Worm (Caenorhabditis elegans): ENCODE results near the gene ttr-21.

ttr-21 gene

ce11 chrV:13887358-13887757 is 33.2 kb upstream of the ttr-21 start, which contains the start of gene srsx-19:
srsx-19 (plus strand) TSS chrV:13887658.
- TF ChIP-seq tbx-9 (tag; optimal IDR thresholded peaks at IDR 0.05; ENCODE audit: borderline replicate concordance) (no peak), ama-1 (optimal IDR thresholded peaks at IDR 0.05) (no peak), ama-1 (GFP tag; optimal IDR thresholded peaks at IDR 0.05) (no peak), F22D6.2 (tag; optimal IDR thresholded peaks at IDR 0.05) (no peak), nhr-179 (tag; optimal IDR thresholded peaks at IDR 0.05) (no peak), F39B2.1 (GFP tag; IDR thresholded peaks at IDR 0.05) (no peak), lir-1 (GFP tag; conservative IDR thresholded peaks at IDR 0.05) (no peak)

ce11 chrV:13882192-13882591 is 28.0 kb upstream of the ttr-21 start:
- TF ChIP-seq F33H1.4 (GFP tag; IDR thresholded peaks at IDR 0.05) (peak; percentile 73), D2030.7 (GFP tag; IDR thresholded peaks at IDR 0.05) (peak; percentile 24; the same call in 1 of the 2 replicates)

- TF ChIP-seq hrde-1 (tag; optimal IDR thresholded peaks at IDR 0.05; ENCODE audit: borderline replicate concordance) = no peak
- TF ChIP-seq hmg-1.2 (GFP tag; IDR thresholded peaks at IDR 0.05) = no peak
- no peak for TF ChIP-seq ztf-28 (GFP tag; IDR thresholded peaks at IDR 0.05)
- TF ChIP-seq fkh-3 (tag; optimal IDR thresholded peaks at IDR 0.05) = no peak
- no peak for TF ChIP-seq nfyb-1 (GFP tag; IDR thresholded peaks at IDR 0.05)
- no peak for TF ChIP-seq nhr-27 (tag; optimal IDR thresholded peaks at IDR 0.05)
- no peak for TF ChIP-seq let-526 (GFP tag; IDR thresholded peaks at IDR 0.05)
Measured at ce11 chrV:13880607-13881006, 26.4 kb upstream of the ttr-21 start, which contains the start of gene T22G5.3. T22G5.3 (plus strand) TSS chrV:13880907.

- TF ChIP-seq nhr-90 (tag; optimal IDR thresholded peaks at IDR 0.05) = no peak
- no peak for TF ChIP-seq nhr-80 (tag; optimal IDR thresholded peaks at IDR 0.05)
- no peak for TF ChIP-seq nfya-1 (tag; optimal IDR thresholded peaks at IDR 0.05; ENCODE audit: borderline replicate concordance, insufficient read depth)
- 0 out of 2 replicates have a peak, but pooled peaks have one; percentile 8 for TF ChIP-seq mcd-1 (GFP tag; IDR thresholded peaks at IDR 0.05)
- TF ChIP-seq egrh-3 (GFP tag; IDR thresholded peaks at IDR 0.05) = no peak
- peak; percentile 71; the same call in 1 of the 2 replicates for TF ChIP-seq hmg-1.2 (GFP tag; IDR thresholded peaks at IDR 0.05)
- TF ChIP-seq rec-8 (tag; optimal IDR thresholded peaks at IDR 0.05) = no peak
- TF ChIP-seq unc-62 (GFP tag; optimal IDR thresholded peaks at IDR 0.05) = no peak
Measured at ce11 chrV:13880163-13880562, 26.0 kb upstream of the ttr-21 start.

ce11 chrV:13879241-13879640 is 25.0 kb upstream of the ttr-21 start, which contains the start of gene lbp-7:
lbp-7 (plus strand) TSS chrV:13879552.
- TF ChIP-seq hsf-1 (GFP tag; IDR thresholded peaks at IDR 0.05) = no peak
- peak; percentile 61 for TF ChIP-seq nhr-80 (tag; optimal IDR thresholded peaks at IDR 0.05)
- no peak for TF ChIP-seq lsy-27 (tag; optimal IDR thresholded peaks at IDR 0.05; ENCODE audit: borderline replicate concordance, insufficient read depth)
- TF ChIP-seq cebp-2 (GFP tag; IDR thresholded peaks at IDR 0.05) = no peak

- TF ChIP-seq nhr-80 (tag; optimal IDR thresholded peaks at IDR 0.05) = peak; percentile 85
- no peak for TF ChIP-seq fkh-3 (tag; optimal IDR thresholded peaks at IDR 0.05)
Measured at ce11 chrV:13878226-13878625, 24.0 kb upstream of the ttr-21 start.

ce11 chrV:13876529-13876928 is 22.3 kb upstream of the ttr-21 start, which contains the start of gene T22G5.1:
T22G5.1 (plus strand) TSS chrV:13876829.
- TF ChIP-seq K11D2.4 (GFP tag; IDR thresholded peaks at IDR 0.05) (no peak), dpl-1 (GFP tag; optimal IDR thresholded peaks at IDR 0.05) (no peak), ztf-25 (GFP tag; IDR thresholded peaks at IDR 0.05) (no peak), ztf-6 (GFP tag; IDR thresholded peaks at IDR 0.05) (no peak), K12H6.12 (tag; optimal IDR thresholded peaks at IDR 0.05) (no peak), nhr-120 (GFP tag; IDR thresholded peaks at IDR 0.05) (no peak), snpc-1.3 (tag; optimal IDR thresholded peaks at IDR 0.05; ENCODE audit: insufficient read depth) (no peak), mel-28 (tag; optimal IDR thresholded peaks at IDR 0.05; ENCODE audit: borderline replicate concordance) (no peak), B0336.3 (GFP tag; IDR thresholded peaks at IDR 0.05) (no peak), rec-8 (tag; optimal IDR thresholded peaks at IDR 0.05) (no peak), ets-4 (GFP tag; optimal IDR thresholded peaks at IDR 0.05) (no peak), Y67H2A.10 (GFP tag; conservative IDR thresholded peaks at IDR 0.05) (no peak), atf-7 (tag; optimal IDR thresholded peaks at IDR 0.05) (no peak), F52B5.7 (tag; optimal IDR thresholded peaks at IDR 0.05) (no peak)

Data from whole organism, young adult.